Fruit fly (Drosophila melanogaster): ENCODE measurements around the gene CG31055.

The CG31055 gene

DNA sequence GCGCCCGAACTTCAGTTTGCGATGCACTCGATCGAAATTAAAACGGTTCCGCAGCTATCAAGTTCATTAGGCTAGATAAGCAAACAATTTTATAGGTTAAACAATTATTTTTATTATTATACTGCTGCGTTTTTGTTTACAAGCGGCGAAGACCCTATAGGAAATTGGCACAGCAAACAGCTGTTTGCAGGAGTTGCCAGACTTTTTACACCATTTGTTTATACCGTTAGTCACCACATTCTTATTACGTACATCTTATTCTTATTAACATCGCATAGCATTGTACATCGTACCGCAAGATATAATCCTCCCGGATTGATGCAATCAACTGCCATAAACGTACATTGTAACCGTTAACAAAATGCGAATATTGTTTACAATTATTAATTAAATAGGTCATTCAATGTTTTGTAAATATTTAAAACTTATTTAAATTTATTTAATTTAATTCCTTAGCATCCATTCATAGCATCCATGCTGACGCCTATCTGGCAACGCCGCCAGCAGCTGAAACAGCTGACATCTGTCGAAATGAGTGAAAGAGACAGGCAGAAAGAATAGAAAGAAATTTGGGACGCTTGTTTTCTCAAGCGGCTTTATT is 18.7 kb upstream of the CG31055 start, which contains the start of the genes CROT and CG12877 (continued):
- peak; percentile 72 for TF ChIP-seq CG7556 (GFP tag; optimal IDR thresholded peaks at IDR 0.05)
- peak; percentile 58 for TF ChIP-seq Dad (GFP tag; optimal IDR thresholded peaks at IDR 0.05)
- TF ChIP-seq CrebB (tag; optimal IDR thresholded peaks at IDR 0.05), result no peak
- peak; percentile 27 for TF ChIP-seq dm (GFP tag; optimal IDR thresholded peaks at IDR 0.05)
- TF ChIP-seq br (optimal IDR thresholded peaks at IDR 0.05), result no peak
- no peak for TF ChIP-seq CG15479 (GFP tag; optimal IDR thresholded peaks at IDR 0.05)
- TF ChIP-seq slbo (GFP tag; IDR thresholded peaks at IDR 0.05), result peak; percentile 89
- peak; percentile 76 for TF ChIP-seq CG17829 (tag; optimal IDR thresholded peaks at IDR 0.05)
- no peak for TF ChIP-seq Hr39 (optimal IDR thresholded peaks at IDR 0.05)
- no peak for TF ChIP-seq inv (GFP tag; IDR thresholded peaks at IDR 0.05; ENCODE audit: partially characterized antibody)
- TF ChIP-seq ase (GFP tag; IDR thresholded peaks at IDR 0.05), result peak; percentile 63; the same call in 1 of the 3 replicates
- peak; percentile 56 for TF ChIP-seq CG6654 (GFP tag; optimal IDR thresholded peaks at IDR 0.05)
- TF ChIP-seq gce (GFP tag; IDR thresholded peaks at IDR 0.05), result peak; percentile 33; the same call in 1 of the 3 replicates
- TF ChIP-seq CG7745 (tag; optimal IDR thresholded peaks at IDR 0.05), result no peak
- TF ChIP-seq CG1792 (GFP tag; optimal IDR thresholded peaks at IDR 0.05), result no peak
- TF ChIP-seq lilli (GFP tag; optimal IDR thresholded peaks at IDR 0.05), result peak; percentile 86
- TF ChIP-seq Usf (GFP tag; optimal IDR thresholded peaks at IDR 0.05), result peak; percentile 74
- TF ChIP-seq CG6813 (GFP tag; optimal IDR thresholded peaks at IDR 0.05), result peak; percentile 13
- TF ChIP-seq pan (optimal IDR thresholded peaks at IDR 0.05), result no peak
- TF ChIP-seq pan (GFP tag; optimal IDR thresholded peaks at IDR 0.05 in 1 of 2, IDR thresholded peaks at IDR 0.05 in 1 of 2), result peak in 1 of 2 experiments; percentile 63
- peak; percentile 48; the same call in 1 of the 2 replicates for TF ChIP-seq CG11085 (GFP tag; IDR thresholded peaks at IDR 0.05)
- no peak for TF ChIP-seq pb (GFP tag; optimal IDR thresholded peaks at IDR 0.05)
- TF ChIP-seq Nf-YB (GFP tag; optimal IDR thresholded peaks at IDR 0.05), result peak; percentile 53
- TF ChIP-seq Stat92E (GFP tag; optimal IDR thresholded peaks at IDR 0.05), result no peak
- TF ChIP-seq danr (GFP tag; IDR thresholded peaks at IDR 0.05), result peak; percentile 75; the same call in 1 of the 2 replicates
- no peak for TF ChIP-seq CG6683 (GFP tag; optimal IDR thresholded peaks at IDR 0.05)
- peak; percentile 74 for TF ChIP-seq CG2120 (GFP tag; optimal IDR thresholded peaks at IDR 0.05)
- TF ChIP-seq salm (tag; optimal IDR thresholded peaks at IDR 0.05), result no peak
- peak; percentile 47 for TF ChIP-seq pzg (GFP tag; optimal IDR thresholded peaks at IDR 0.05)
- peak; percentile 79 for TF ChIP-seq NfI (GFP tag; optimal IDR thresholded peaks at IDR 0.05)
- no peak for TF ChIP-seq hbn (GFP tag; IDR thresholded peaks at IDR 0.05; ENCODE audit: partially characterized antibody)
- no peak for TF ChIP-seq luna (GFP tag; optimal IDR thresholded peaks at IDR 0.05)
- TF ChIP-seq Ets65A (GFP tag), result peak; percentile 90
- TF ChIP-seq CG7839 (tag; optimal IDR thresholded peaks at IDR 0.05), result peak; percentile 82
- peak; percentile 41 to 87 for TF ChIP-seq dpn (GFP tag; optimal IDR thresholded peaks at IDR 0.05)
- peak; percentile 84 for TF ChIP-seq Gug (GFP tag; IDR thresholded peaks at IDR 0.05)
- TF ChIP-seq CG4360 (GFP tag; IDR thresholded peaks at IDR 0.05), result no peak
- no peak for TF ChIP-seq CG12744 (GFP tag; optimal IDR thresholded peaks at IDR 0.05)
- TF ChIP-seq Ravus (GFP tag; IDR thresholded peaks at IDR 0.05), result peak; percentile 17
- TF ChIP-seq ham (GFP tag; IDR thresholded peaks at IDR 0.05), result no peak
- TF ChIP-seq B-H1 (GFP tag; IDR thresholded peaks at IDR 0.05), result peak; percentile 28; the same call in 1 of the 3 replicates
- peak; percentile 46 for TF ChIP-seq cwo (GFP tag; optimal IDR thresholded peaks at IDR 0.05)
- TF ChIP-seq ash1 (GFP tag; optimal IDR thresholded peaks at IDR 0.05), result no peak
- TF ChIP-seq CG9215 (GFP tag; IDR thresholded peaks at IDR 0.05), result peak; percentile 77
- no peak for TF ChIP-seq CG14965 (GFP tag; optimal IDR thresholded peaks at IDR 0.05; ENCODE audit: borderline replicate concordance)
- TF ChIP-seq row (GFP tag; IDR thresholded peaks at IDR 0.05), result peak; percentile 88
- no peak for TF ChIP-seq NK7.1 (GFP tag; optimal IDR thresholded peaks at IDR 0.05)
- TF ChIP-seq az2 (GFP tag; optimal IDR thresholded peaks at IDR 0.05), result peak; percentile 84
- peak; percentile 65 for TF ChIP-seq ssp (GFP tag; IDR thresholded peaks at IDR 0.05)
- TF ChIP-seq z (GFP tag; IDR thresholded peaks at IDR 0.05), result no peak
- peak; percentile 10 for TF ChIP-seq CG12299 (tag; optimal IDR thresholded peaks at IDR 0.05)
